Worm (Caenorhabditis elegans) whole organism, L4 larva: ENCODE data around the gene F35H10.2.

Experiments used
- D1046.2 ChIP-seq: fragments of 200-800 bp; sonication (Bioruptor generic); IDR thresholded peaks from 2 replicates; pipeline ENCODE4 v1.3.6; 2022; ENCODE audit warnings: missing genetic modification characterization, missing compliant biosample characterization
- F26F4.8 ChIP-seq: fragments of 200-800 bp; sonication (Bioruptor generic); conservative IDR thresholded peaks from 2 replicates; pipeline ENCODE4 v1.3.6; 2022; ENCODE audit warnings: missing genetic modification characterization, missing compliant biosample characterization
- F37D6.2 ChIP-seq: sonication (generic microtip); optimal IDR thresholded peaks from 2 replicates; lab custom pipeline; 2016; ENCODE audit warnings: mild to moderate bottlenecking, missing genetic modification characterization, missing compliant biosample characterization
- F44E2.7 ChIP-seq: fragments of 200-800 bp; sonication (Bioruptor generic); IDR thresholded peaks from 2 replicates; pipeline ENCODE4 v2.1.2; 2022; ENCODE audit warnings: missing genetic modification characterization, missing compliant biosample characterization
- F49E8.2 ChIP-seq: sonication (generic microtip); optimal IDR thresholded peaks from 2 replicates; lab custom pipeline; 2016; ENCODE audit warnings: missing compliant biosample characterization, mild to moderate bottlenecking, missing genetic modification characterization, borderline replicate concordance
- T20F7.1 ChIP-seq: fragments of 200-800 bp; sonication (Bioruptor generic); optimal IDR thresholded peaks from 2 replicates; lab custom pipeline; 2018; ENCODE audit warnings: mild to moderate bottlenecking, missing genetic modification characterization, missing compliant biosample characterization
- Y105C5A.15 ChIP-seq: fragments of 200-800 bp; sonication (Bioruptor generic); IDR thresholded peaks from 2 replicates; pipeline ENCODE4 v1.3.6; 2022; ENCODE audit warnings: missing genetic modification characterization, missing compliant biosample characterization
- Y48G9A.11 ChIP-seq: fragments of 200-800 bp; sonication (Bioruptor generic); IDR thresholded peaks from 2 replicates; pipeline ENCODE4 v1.3.6; 2022; ENCODE audit warnings: missing genetic modification reagents, missing genetic modification characterization, missing compliant biosample characterization
- Y5F2A.4 ChIP-seq: fragments of 200-800 bp; sonication (Bioruptor generic); optimal IDR thresholded peaks from 2 replicates; lab custom pipeline; 2018; ENCODE audit warnings: mild to moderate bottlenecking, missing genetic modification characterization, missing compliant biosample characterization
- Y75B8A.6 ChIP-seq: fragments of 200-800 bp; sonication (Bioruptor generic); IDR thresholded peaks from 2 replicates; pipeline ENCODE4 v1.3.6; 2022; ENCODE audit warnings: missing genetic modification reagents, missing genetic modification characterization, missing compliant biosample characterization
- aha-1 ChIP-seq: fragments of 150-350 bp; peaks from one replicate; lab custom pipeline; 2014; ENCODE audit warnings: missing biosample characterization, missing genetic modification characterization
- aly-2 ChIP-seq: sonication (generic microtip); optimal IDR thresholded peaks from 2 replicates; lab custom pipeline; 2018; ENCODE audit warnings: missing biosample characterization, missing genetic modification characterization
- ceh-44 ChIP-seq: fragments of 200-800 bp; sonication (Bioruptor generic); IDR thresholded peaks from 2 replicates; pipeline ENCODE4 v1.3.6; 2022; ENCODE audit warnings: missing genetic modification reagents, missing genetic modification characterization, missing compliant biosample characterization
- ceh-62 ChIP-seq: sonication (generic microtip); optimal IDR thresholded peaks from 2 replicates; lab custom pipeline; 2017; ENCODE audit warnings: missing biosample characterization, missing genetic modification characterization
- ceh-82 ChIP-seq: sonication (generic microtip); optimal IDR thresholded peaks from 2 replicates; lab custom pipeline; 2017; ENCODE audit warnings: missing biosample characterization, missing genetic modification characterization
- ctbp-1 ChIP-seq: fragments of 200-800 bp; sonication (Bioruptor generic); IDR thresholded peaks from 2 replicates; pipeline ENCODE4 v1.3.6; 2022; ENCODE audit warnings: missing genetic modification reagents, missing genetic modification characterization, missing compliant biosample characterization
- daf-16 ChIP-seq, 3 experiments: sonication (generic microtip); optimal IDR thresholded peaks; 2 replicates each; lab custom pipeline; 2016 to 2017; ENCODE audit warnings: missing genetic modification characterization in 3 of 3, missing genetic modification reagents in 3 of 3, mild to moderate bottlenecking in 2 of 3, missing compliant biosample characterization in 2 of 3, missing biosample characterization in 1 of 3, moderate library complexity in 1 of 3
- daf-19 ChIP-seq: fragments of 200-800 bp; sonication (Bioruptor generic); conservative IDR thresholded peaks from 2 replicates; pipeline ENCODE4 v1.3.6; 2022; ENCODE audit warnings: missing genetic modification characterization, missing compliant biosample characterization
- duxl-1 ChIP-seq: sonication (generic microtip); optimal IDR thresholded peaks from 2 replicates; lab custom pipeline; 2016; ENCODE audit warnings: mild to moderate bottlenecking, missing genetic modification characterization, moderate library complexity, missing compliant biosample characterization; ENCODE audit not compliant: poor library complexity
- dve-1 ChIP-seq: sonication (generic microtip); optimal IDR thresholded peaks from 2 replicates; lab custom pipeline; 2017; ENCODE audit warnings: antibody characterized with exemption, mild to moderate bottlenecking, missing genetic modification characterization, missing compliant biosample characterization; ENCODE audit not compliant: insufficient read depth
- egl-43 ChIP-seq: fragments of 200-800 bp; sonication (Bioruptor generic); IDR thresholded peaks from 2 replicates; pipeline ENCODE4 v1.3.6; 2022; ENCODE audit warnings: missing genetic modification reagents, missing genetic modification characterization, missing compliant biosample characterization
- fos-1 ChIP-seq: fragments of 150-350 bp; optimal IDR thresholded peaks from 2 replicates; lab custom pipeline; 2014; ENCODE audit warnings: missing biosample characterization, missing genetic modification characterization
- hlh-11 ChIP-seq: fragments of 200-800 bp; sonication (Bioruptor generic); optimal IDR thresholded peaks from 2 replicates; lab custom pipeline; 2018; ENCODE audit warnings: mild to moderate bottlenecking, missing genetic modification characterization, missing compliant biosample characterization
- hlh-30 ChIP-seq: sonication (generic microtip); optimal IDR thresholded peaks from 2 replicates; lab custom pipeline; 2017; ENCODE audit warnings: antibody characterized with exemption, mild to moderate bottlenecking, missing genetic modification characterization, missing compliant biosample characterization; ENCODE audit not compliant: insufficient read depth
- hmg-1.1 ChIP-seq: fragments of 200-800 bp; sonication (Bioruptor generic); IDR thresholded peaks from 2 replicates; pipeline ENCODE4 v1.3.6; 2022; ENCODE audit warnings: missing genetic modification reagents, missing genetic modification characterization, missing compliant biosample characterization
- lim-7 ChIP-seq: fragments of 200-800 bp; sonication (Bioruptor generic); IDR thresholded peaks from 2 replicates; pipeline ENCODE4 v1.3.6; 2022; ENCODE audit warnings: missing genetic modification characterization, missing compliant biosample characterization
- lin-13 ChIP-seq: fragments of 150-350 bp; optimal IDR thresholded peaks from 2 replicates; lab custom pipeline; 2014; ENCODE audit warnings: missing biosample characterization, missing genetic modification reagents, missing genetic modification characterization
- lin-15B ChIP-seq: fragments of 150-350 bp; sonication (generic microtip); optimal IDR thresholded peaks from 3 replicates; lab custom pipeline; 2014; ENCODE audit warnings: missing biosample characterization, missing genetic modification characterization
- lin-29 ChIP-seq: fragments of 200-800 bp; sonication (Bioruptor generic); IDR thresholded peaks from 2 replicates; pipeline ENCODE4 v1.3.6; 2022; ENCODE audit warnings: missing genetic modification reagents, missing genetic modification characterization, missing compliant biosample characterization
- lin-39 ChIP-seq: fragments of 150-350 bp; optimal IDR thresholded peaks from 2 replicates; lab custom pipeline; 2014; ENCODE audit warnings: missing biosample characterization, missing genetic modification reagents, missing genetic modification characterization
- lsy-2 ChIP-seq, 2 experiments: fragments of 150-350 bp in 1 of 2; sonication (generic microtip) in 1 of 2; optimal IDR thresholded peaks; 2 replicates each; lab custom pipeline; 2014 to 2017; ENCODE audit warnings: missing biosample characterization in 2 of 2, missing genetic modification characterization in 2 of 2
- madf-5 ChIP-seq, 2 experiments: fragments of 200-800 bp; sonication (Bioruptor generic); IDR thresholded peaks; 2 replicates each; pipeline ENCODE4 v1.3.6; 2022; ENCODE audit warnings: missing compliant biosample characterization in 2 of 2, missing genetic modification characterization in 2 of 2
- mdl-1 ChIP-seq, 2 experiments: fragments of 150-350 bp in 1 of 2; sonication (generic microtip) in 1 of 2; optimal IDR thresholded peaks; 2 replicates each; lab custom pipeline; 2014 to 2017; ENCODE audit warnings: missing biosample characterization in 2 of 2, missing genetic modification characterization in 2 of 2
- mdt-29 ChIP-seq: fragments of 200-800 bp; sonication (Bioruptor generic); IDR thresholded peaks from 2 replicates; pipeline ENCODE4 v1.3.6; 2022; ENCODE audit warnings: missing genetic modification reagents, missing genetic modification characterization, missing compliant biosample characterization
- mes-2 ChIP-seq: sonication (generic microtip); optimal IDR thresholded peaks from 2 replicates; lab custom pipeline; 2016; ENCODE audit warnings: missing genotype, mild to moderate bottlenecking, missing genetic modification characterization, missing compliant biosample characterization; ENCODE audit not compliant: poor library complexity, severe bottlenecking
- mxl-3 ChIP-seq: fragments of 200-800 bp; sonication (Bioruptor generic); optimal IDR thresholded peaks from 2 replicates; lab custom pipeline; 2018; ENCODE audit warnings: mild to moderate bottlenecking, missing genetic modification characterization, missing compliant biosample characterization
- nhr-102 ChIP-seq: sonication (generic microtip); optimal IDR thresholded peaks from 2 replicates; lab custom pipeline; 2016; ENCODE audit warnings: mild to moderate bottlenecking, missing genetic modification characterization, moderate library complexity, missing compliant biosample characterization
- nhr-11 ChIP-seq: fragments of 150-350 bp; optimal IDR thresholded peaks from 2 replicates; lab custom pipeline; 2014; ENCODE audit warnings: missing biosample characterization, missing genetic modification characterization
- nhr-6 ChIP-seq: fragments of 150-350 bp; optimal IDR thresholded peaks from 2 replicates; lab custom pipeline; 2014; ENCODE audit warnings: missing biosample characterization, missing genetic modification characterization
- pha-4 ChIP-seq, 2 experiments: fragments of 150-350 bp in 1 of 2; fragments of 200-800 bp in 1 of 2; sonication (Bioruptor generic) in 1 of 2; IDR thresholded peaks in 1 of 2; optimal IDR thresholded peaks in 1 of 2; 2 replicates each; pipeline versions ENCODE4 v1.3.6 to Lab custom; 2014 to 2022; ENCODE audit warnings: missing genetic modification characterization in 2 of 2, missing genetic modification reagents in 2 of 2, missing biosample characterization in 1 of 2, missing compliant biosample characterization in 1 of 2
- pqm-1 ChIP-seq: sonication (generic microtip); optimal IDR thresholded peaks from 2 replicates; lab custom pipeline; 2017; ENCODE audit warnings: missing biosample characterization, missing genetic modification characterization
- saeg-2 ChIP-seq: fragments of 200-800 bp; sonication (Bioruptor generic); IDR thresholded peaks from 2 replicates; pipeline ENCODE4 v1.3.6; 2022; ENCODE audit warnings: missing genetic modification reagents, missing genetic modification characterization, missing compliant biosample characterization
- spr-1 ChIP-seq: sonication (generic microtip); optimal IDR thresholded peaks from 2 replicates; lab custom pipeline; 2016; ENCODE audit warnings: mild to moderate bottlenecking, missing genetic modification characterization, missing compliant biosample characterization
- unc-39 ChIP-seq: sonication (generic microtip); optimal IDR thresholded peaks from 2 replicates; lab custom pipeline; 2017; ENCODE audit warnings: missing biosample characterization, missing genetic modification characterization
- zag-1 ChIP-seq: fragments of 150-350 bp; optimal IDR thresholded peaks from 2 replicates; lab custom pipeline; 2014; ENCODE audit warnings: missing biosample characterization, missing genetic modification characterization
- ztf-7 ChIP-seq: fragments of 150-350 bp; optimal IDR thresholded peaks from 2 replicates; lab custom pipeline; 2014; ENCODE audit warnings: missing biosample characterization, missing genetic modification characterization

The F35H10.2 gene

ce11 chrIV:8375381-8375780, 46.4 kb downstream of the F35H10.2 start (continued):
- TF ChIP-seq ztf-7 (tag; lab: Kevin White, UChicago) (peak; percentile 57), F49E8.2 (tag; lab: Kevin White, UChicago) (peak; percentile 53), F44E2.7 (GFP tag; lab: Robert Waterston, UW) (no peak), Y75B8A.6 (GFP tag; lab: Robert Waterston, UW) (0 out of 2 replicates have a peak, but pooled peaks have one; percentile 73), aha-1 (tag; lab: Kevin White, UChicago) (peak; percentile 96), lin-13 (peak; percentile 71), daf-19 (peak; percentile 88), ceh-44 (GFP tag; lab: Robert Waterston, UW) (0 out of 2 replicates have a peak, but pooled peaks have one; percentile 47), ceh-82 (tag; lab: Kevin White, UChicago) (no peak), F26F4.8 (peak; percentile 60; the same call in 1 of the 2 replicates), madf-5 (GFP tag; IDR thresholded peaks at IDR 0.05; lab: Robert Waterston, UW) (peak; percentile 78 to 86; a peak in 3 of 4 replicates), pqm-1 (peak; percentile 60), aly-2 (no peak), fos-1 (tag; lab: Kevin White, UChicago) (no peak)

DNA sequence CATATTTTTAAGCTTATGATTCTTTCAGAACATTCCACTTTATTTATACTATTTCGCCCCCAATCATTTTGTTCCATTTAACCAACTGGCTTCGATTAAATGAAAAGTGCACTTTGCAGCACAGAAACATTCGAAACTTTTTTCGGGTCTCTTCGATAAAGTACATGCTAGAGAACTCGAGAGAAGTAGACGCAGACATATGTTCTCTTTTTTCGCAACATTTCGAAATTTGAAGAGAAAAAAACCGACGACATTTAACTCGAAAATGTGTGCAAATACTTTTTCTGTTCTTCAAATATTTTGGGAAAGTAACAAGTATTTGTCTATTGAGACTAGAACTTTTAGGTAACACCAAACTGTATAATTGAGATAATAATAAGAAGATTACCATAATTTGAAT, 47.9 kb downstream of the F35H10.2 start:
- TF ChIP-seq dve-1, result peak; percentile 3
- peak; percentile 12 for TF ChIP-seq mes-2
- TF ChIP-seq mdt-29, result no peak
- TF ChIP-seq lsy-2 (tag; optimal IDR thresholded peaks at IDR 0.05; lab: Kevin White, UChicago), result peak in 1 of 2 experiments; percentile 19
- TF ChIP-seq daf-16 (GFP tag; optimal IDR thresholded peaks at IDR 0.05; lab: Kevin White, UChicago), result peak in 1 of 2 experiments; percentile 3
- no peak for TF ChIP-seq daf-16 (tag; optimal IDR thresholded peaks at IDR 0.05; lab: Kevin White, UChicago)

ce11 chrIV:8377501-8377900, 48.5 kb downstream of the F35H10.2 start, which contains the start of gene D2096.7:
Gene D2096.7 (minus strand): TSS chrIV:8377630.
- peak; percentile 47; the same call in 1 of the 2 replicates for TF ChIP-seq saeg-2 (GFP tag; lab: Robert Waterston, UW)
- TF ChIP-seq daf-16 (GFP tag; optimal IDR thresholded peaks at IDR 0.05; lab: Kevin White, UChicago), result peak in 1 of 2 experiments; percentile 11
- peak; percentile 28 for TF ChIP-seq daf-16 (tag; optimal IDR thresholded peaks at IDR 0.05; lab: Kevin White, UChicago)
- TF ChIP-seq D1046.2, result peak; percentile 30; the same call in 1 of the 2 replicates
- no peak for TF ChIP-seq lin-29
- TF ChIP-seq F44E2.7 (GFP tag; lab: Robert Waterston, UW), result no peak
- peak; percentile 66 for TF ChIP-seq ctbp-1 (GFP tag; lab: Robert Waterston, UW)
- no peak for TF ChIP-seq lin-15B
- no peak for TF ChIP-seq ceh-62 (tag; lab: Kevin White, UChicago)
- peak; percentile 64 for TF ChIP-seq lin-13
- TF ChIP-seq lim-7 (GFP tag; lab: Robert Waterston, UW), result peak; percentile 66; the same call in 1 of the 2 replicates
- TF ChIP-seq Y5F2A.4 (GFP tag; lab: Kevin White, UChicago), result peak; percentile 62
- no peak for TF ChIP-seq unc-39 (tag; lab: Kevin White, UChicago)
- TF ChIP-seq Y75B8A.6 (GFP tag; lab: Robert Waterston, UW), result peak; percentile 63
- peak; percentile 74 for TF ChIP-seq pha-4 (GFP tag; IDR thresholded peaks at IDR 0.05; lab: Robert Waterston, UW)
- no peak for TF ChIP-seq pha-4 (tag; optimal IDR thresholded peaks at IDR 0.05; lab: Kevin White, UChicago)
- TF ChIP-seq hmg-1.1 (GFP tag; lab: Robert Waterston, UW), result 0 out of 2 replicates have a peak, but pooled peaks have one; percentile 20
- no peak for TF ChIP-seq lin-39 (tag; lab: Kevin White, UChicago)
- TF ChIP-seq duxl-1, result peak; percentile 44
- no peak for TF ChIP-seq F37D6.2 (tag; lab: Kevin White, UChicago)
- no peak for TF ChIP-seq zag-1
- peak; percentile 28 for TF ChIP-seq mes-2
- TF ChIP-seq daf-19, result peak; percentile 54; the same call in 1 of the 2 replicates
- TF ChIP-seq T20F7.1 (GFP tag; lab: Kevin White, UChicago), result peak; percentile 51
- TF ChIP-seq nhr-6 (tag; lab: Kevin White, UChicago), result no peak
- peak; percentile 69 for TF ChIP-seq egl-43
- TF ChIP-seq mdl-1 (tag; optimal IDR thresholded peaks at IDR 0.05; lab: Kevin White, UChicago), result no peak
- no peak for TF ChIP-seq hlh-30 (tag; lab: Kevin White, UChicago)
- peak; percentile 89 for TF ChIP-seq Y105C5A.15
- TF ChIP-seq Y48G9A.11 (GFP tag; lab: Robert Waterston, UW), result peak; percentile 85
- no peak for TF ChIP-seq hlh-11 (tag; lab: Kevin White, UChicago)
- TF ChIP-seq nhr-11 (tag; lab: Kevin White, UChicago), result no peak
- peak; percentile 39 for TF ChIP-seq mxl-3 (GFP tag; lab: Kevin White, UChicago)
- TF ChIP-seq spr-1, result peak; percentile 33
- TF ChIP-seq nhr-102 (tag; lab: Kevin White, UChicago), result peak; percentile 58
